Worm (Caenorhabditis elegans) whole organism, early embryonic: ENCODE results near the gene ZK512.7.

Source experiments
- B0310.2 ChIP-seq: sonication (generic microtip); optimal IDR thresholded peaks from 2 replicates; lab custom pipeline; 2016; ENCODE audit warnings: mild to moderate bottlenecking, missing genetic modification characterization, missing compliant biosample characterization
- F13C5.2 ChIP-seq: sonication (generic microtip); optimal IDR thresholded peaks from 2 replicates; lab custom pipeline; 2017; ENCODE audit warnings: mild to moderate bottlenecking, missing genetic modification characterization, inconsistent platforms, missing compliant biosample characterization
- aly-1 ChIP-seq: sonication (generic microtip); optimal IDR thresholded peaks from 2 replicates; lab custom pipeline; 2016; ENCODE audit warnings: missing genetic modification characterization, missing compliant biosample characterization
- ama-1 ChIP-seq: fragments of 150-350 bp; optimal IDR thresholded peaks from 2 replicates; lab custom pipeline; 2014
- ceh-13 ChIP-seq: fragments of 200-800 bp; sonication (Bioruptor generic); optimal IDR thresholded peaks from 2 replicates; lab custom pipeline; 2018; ENCODE audit warnings: mild to moderate bottlenecking, missing genetic modification characterization, missing compliant biosample characterization
- ceh-36 ChIP-seq: sonication (generic microtip); optimal IDR thresholded peaks from 2 replicates; lab custom pipeline; 2016; ENCODE audit warnings: missing genetic modification characterization, inconsistent platforms, missing compliant biosample characterization
- ets-7 ChIP-seq: sonication (generic microtip); optimal IDR thresholded peaks from 2 replicates; lab custom pipeline; 2016; ENCODE audit warnings: missing genotype, missing genetic modification characterization, missing compliant biosample characterization
- flt-1 ChIP-seq: fragments of 200-800 bp; sonication (Bioruptor generic); IDR thresholded peaks from 2 replicates; pipeline ENCODE4 v1.3.6; 2022; ENCODE audit warnings: missing genetic modification characterization, missing compliant biosample characterization
- hmbx-1 ChIP-seq: sonication (generic microtip); optimal IDR thresholded peaks from 2 replicates; lab custom pipeline; 2016; ENCODE audit warnings: mild to moderate bottlenecking, missing genetic modification characterization, missing compliant biosample characterization
- hmg-4 ChIP-seq: fragments of 200-800 bp; sonication (Bioruptor generic); optimal IDR thresholded peaks from 2 replicates; lab custom pipeline; 2018; ENCODE audit warnings: mild to moderate bottlenecking, missing genetic modification characterization, missing compliant biosample characterization
- hnd-1 ChIP-seq: sonication (generic microtip); optimal IDR thresholded peaks from 2 replicates; lab custom pipeline; 2016; ENCODE audit warnings: missing genetic modification characterization, missing compliant biosample characterization
- pes-1 ChIP-seq: fragments of 200-800 bp; sonication (Bioruptor generic); IDR thresholded peaks from 2 replicates; pipeline ENCODE4 v1.3.6; 2022; ENCODE audit warnings: missing genetic modification reagents, missing genetic modification characterization, missing compliant biosample characterization
- scrt-1 ChIP-seq: fragments of 200-800 bp; sonication (Bioruptor generic); IDR thresholded peaks from 2 replicates; pipeline ENCODE4 v1.3.6; 2022; ENCODE audit warnings: missing genetic modification characterization, missing compliant biosample characterization
- sea-1 ChIP-seq: fragments of 200-800 bp; sonication (Bioruptor generic); conservative IDR thresholded peaks from 2 replicates; pipeline ENCODE4 v1.3.6; 2022; ENCODE audit warnings: missing genetic modification characterization, missing compliant biosample characterization
- tbx-11 ChIP-seq: fragments of 200-800 bp; sonication (Bioruptor generic); IDR thresholded peaks from 2 replicates; pipeline ENCODE4 v1.3.6; 2022; ENCODE audit warnings: missing genetic modification characterization, missing compliant biosample characterization
- tbx-37 ChIP-seq: fragments of 200-800 bp; sonication (Bioruptor generic); conservative IDR thresholded peaks from 2 replicates; pipeline ENCODE4 v1.3.6; 2022; ENCODE audit warnings: missing genetic modification reagents, missing genetic modification characterization, missing compliant biosample characterization
- tra-4 ChIP-seq: sonication (generic microtip); optimal IDR thresholded peaks from 2 replicates; lab custom pipeline; 2017; ENCODE audit warnings: missing genetic modification characterization, missing compliant biosample characterization

The ZK512.7 gene

DNA sequence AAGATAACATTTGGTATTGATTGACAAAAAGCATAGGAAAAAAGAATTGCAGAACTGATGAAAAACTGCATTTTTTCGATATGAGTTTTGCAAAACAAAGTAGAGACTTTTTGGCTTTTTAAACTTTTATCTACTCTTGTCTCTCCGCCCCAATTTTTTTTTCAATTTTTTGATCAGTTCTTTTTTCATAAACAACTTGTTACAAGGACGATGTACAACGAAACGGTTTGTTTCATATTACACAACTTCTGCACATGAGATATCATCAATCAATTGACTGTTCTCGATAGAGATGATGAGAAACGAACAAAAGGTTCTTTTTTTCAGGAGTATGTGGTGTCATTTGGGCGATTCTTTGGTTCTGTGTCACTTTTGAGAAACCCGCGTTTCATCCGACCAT is at the start of gene ZK512.7:
TSS of gene ZK512.7 (minus strand) at position 101 of the 400 bp plus-strand sequence.
- no peak for TF ChIP-seq aly-1 (tag; lab: Kevin White, UChicago)
- no peak for TF ChIP-seq hmbx-1 (tag; lab: Kevin White, UChicago)
- TF ChIP-seq F13C5.2 (tag; lab: Kevin White, UChicago), result no peak
- no peak for TF ChIP-seq ceh-36 (tag; lab: Kevin White, UChicago)
- TF ChIP-seq scrt-1 (GFP tag; lab: Robert Waterston, UW), result no peak
- TF ChIP-seq tbx-37 (GFP tag; lab: Robert Waterston, UW), result no peak
- TF ChIP-seq sea-1, result no peak
- TF ChIP-seq ets-7, result no peak
- TF ChIP-seq hmg-4 (GFP tag; lab: Kevin White, UChicago), result no peak
- TF ChIP-seq flt-1 (GFP tag; lab: Robert Waterston, UW), result no peak
- no peak for TF ChIP-seq pes-1 (GFP tag; lab: Robert Waterston, UW)
- no peak for TF ChIP-seq B0310.2 (tag; lab: Kevin White, UChicago)
- no peak for TF ChIP-seq hnd-1
- TF ChIP-seq ama-1 (lab: Kevin White, UChicago), result no peak
- no peak for TF ChIP-seq tra-4 (tag; lab: Kevin White, UChicago)
- TF ChIP-seq tbx-11 (GFP tag; lab: Robert Waterston, UW), result no peak
- no peak for TF ChIP-seq ceh-13

DNA sequence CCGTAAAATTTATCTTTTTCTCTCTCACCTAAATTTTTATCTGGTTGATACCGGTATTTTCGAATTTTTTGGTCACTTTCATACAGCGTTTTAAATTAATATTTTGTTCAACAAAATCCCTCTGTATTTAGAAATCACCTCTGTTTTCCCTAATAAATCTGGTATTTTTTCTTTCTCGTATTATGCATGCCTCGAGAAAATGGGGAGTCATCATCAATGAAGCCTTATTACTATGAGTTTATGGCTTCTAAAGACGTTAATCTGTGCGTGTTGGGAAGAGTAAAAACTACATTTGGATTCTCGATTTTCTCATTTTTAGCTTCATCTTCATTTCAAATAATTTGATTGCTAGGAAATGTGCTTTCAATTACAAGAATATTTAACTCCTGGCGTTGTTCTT is 47.2 kb upstream of the ZK512.7 start, which contains the start of gene ZC84.7:
TSS of gene ZC84.7 (plus strand) at position 301 of the 400 bp plus-strand sequence.
- TF ChIP-seq scrt-1 (GFP tag; lab: Robert Waterston, UW), result no peak
- TF ChIP-seq tbx-11 (GFP tag; lab: Robert Waterston, UW), result no peak
- TF ChIP-seq ama-1 (lab: Kevin White, UChicago), result no peak
- TF ChIP-seq tbx-37 (GFP tag; lab: Robert Waterston, UW), result no peak
- TF ChIP-seq ets-7, result no peak
- TF ChIP-seq aly-1 (tag; lab: Kevin White, UChicago), result no peak

DNA sequence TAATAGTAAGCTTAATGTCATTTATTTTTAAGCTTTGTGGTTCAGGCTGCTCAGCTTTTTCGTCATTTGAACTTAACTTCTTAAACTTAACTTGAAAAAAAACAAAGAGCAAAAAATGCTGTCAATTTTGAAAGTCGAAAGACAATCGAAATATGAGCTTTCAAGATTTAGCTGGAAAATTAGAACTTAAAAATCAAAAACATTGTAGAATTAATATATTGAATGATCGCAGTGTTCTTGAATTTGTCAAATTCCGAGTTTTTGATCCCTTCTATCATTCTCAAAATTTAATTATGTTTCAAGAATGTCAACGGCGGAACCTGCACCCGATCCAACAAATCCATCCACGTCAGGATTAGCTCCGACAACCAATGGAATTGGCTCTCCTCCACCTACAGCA is 42.7 kb upstream of the ZK512.7 start, which contains the start of gene tax-4:
TSS of gene tax-4 (plus strand) at position 301 of the 400 bp plus-strand sequence.
- no peak for TF ChIP-seq ama-1 (lab: Kevin White, UChicago)
- no peak for TF ChIP-seq sea-1
- no peak for TF ChIP-seq aly-1 (tag; lab: Kevin White, UChicago)
- no peak for TF ChIP-seq pes-1 (GFP tag; lab: Robert Waterston, UW)
- no peak for TF ChIP-seq hmg-4 (GFP tag; lab: Kevin White, UChicago)
- TF ChIP-seq hmbx-1 (tag; lab: Kevin White, UChicago), result no peak
- TF ChIP-seq ceh-13, result no peak
- TF ChIP-seq hnd-1, result no peak
- TF ChIP-seq F13C5.2 (tag; lab: Kevin White, UChicago), result no peak
- TF ChIP-seq tbx-37 (GFP tag; lab: Robert Waterston, UW), result no peak
- TF ChIP-seq scrt-1 (GFP tag; lab: Robert Waterston, UW), result no peak

DNA sequence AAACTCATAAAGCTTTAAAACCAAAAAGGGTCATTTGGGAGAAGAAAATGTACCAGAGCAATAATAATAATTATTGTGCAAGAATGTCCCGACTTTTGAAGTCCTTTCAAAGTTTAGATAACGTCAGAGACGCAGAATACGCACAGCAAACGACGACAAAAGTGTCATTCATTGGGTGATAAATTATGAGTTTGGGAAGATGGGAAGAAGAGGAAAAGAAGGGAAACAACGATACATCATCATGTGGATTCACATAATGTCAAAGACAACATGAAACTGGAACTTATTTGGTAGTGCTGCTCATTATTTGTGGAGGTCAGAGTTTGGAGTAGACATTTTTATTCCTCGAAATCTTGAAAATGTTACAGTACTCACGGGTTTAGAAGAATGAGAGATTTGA is 39.4 kb upstream of the ZK512.7 start:
- no peak for TF ChIP-seq pes-1 (GFP tag; lab: Robert Waterston, UW)

DNA sequence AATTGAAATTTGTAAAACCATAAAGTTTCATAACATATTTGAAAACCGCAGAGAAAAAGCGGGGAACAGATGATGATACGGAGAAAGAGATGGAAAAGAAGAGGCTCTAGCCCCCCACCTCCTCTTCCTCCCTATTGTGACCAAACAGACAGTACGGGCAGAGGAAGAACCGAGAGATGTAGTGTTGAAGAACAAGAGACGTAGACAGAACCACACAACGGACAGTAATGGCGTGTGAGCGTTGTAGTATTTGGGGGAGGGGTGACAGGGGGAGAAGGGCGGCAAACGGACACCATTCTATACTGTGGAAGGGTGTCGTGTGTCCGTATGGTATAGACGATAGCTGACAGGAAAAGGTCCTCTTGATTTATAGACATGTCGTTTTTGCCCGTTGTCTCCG is 37.5 kb upstream of the ZK512.7 start:
- TF ChIP-seq tbx-37 (GFP tag; lab: Robert Waterston, UW), result no peak
- TF ChIP-seq F13C5.2 (tag; lab: Kevin White, UChicago), result no peak
- TF ChIP-seq sea-1, result 0 out of 2 replicates have a peak, but pooled peaks have one; percentile 44
- TF ChIP-seq pes-1 (GFP tag; lab: Robert Waterston, UW), result no peak
- TF ChIP-seq aly-1 (tag; lab: Kevin White, UChicago), result no peak
- no peak for TF ChIP-seq ama-1 (lab: Kevin White, UChicago)
- TF ChIP-seq ceh-13, result no peak
- TF ChIP-seq tra-4 (tag; lab: Kevin White, UChicago), result no peak
- TF ChIP-seq B0310.2 (tag; lab: Kevin White, UChicago), result no peak
- TF ChIP-seq ets-7, result no peak
- TF ChIP-seq ceh-36 (tag; lab: Kevin White, UChicago), result no peak
- no peak for TF ChIP-seq hmbx-1 (tag; lab: Kevin White, UChicago)
- TF ChIP-seq hmg-4 (GFP tag; lab: Kevin White, UChicago), result peak; percentile 78
- no peak for TF ChIP-seq scrt-1 (GFP tag; lab: Robert Waterston, UW)
- TF ChIP-seq tbx-11 (GFP tag; lab: Robert Waterston, UW), result 0 out of 2 replicates have a peak, but pooled peaks have one; percentile 44
- no peak for TF ChIP-seq hnd-1
- TF ChIP-seq flt-1 (GFP tag; lab: Robert Waterston, UW), result no peak

DNA sequence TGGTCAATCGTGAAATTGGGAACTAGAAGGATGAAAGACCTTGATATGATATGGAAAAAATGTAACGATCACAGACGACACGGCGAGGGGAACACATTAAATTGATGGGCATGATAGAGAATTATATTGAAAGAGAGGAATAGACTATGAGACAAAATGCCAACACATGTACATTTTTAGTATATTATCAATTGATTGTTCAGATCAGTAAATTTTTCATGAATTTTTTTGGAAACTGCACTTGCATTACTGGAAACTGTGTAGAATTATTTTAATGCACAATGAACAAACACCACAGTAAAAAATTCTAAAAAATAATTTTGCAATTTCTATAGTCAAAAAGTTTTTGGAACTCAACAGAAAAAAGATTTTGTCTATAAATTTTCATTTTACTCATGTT is 34.7 kb upstream of the ZK512.7 start:
- no peak for TF ChIP-seq scrt-1 (GFP tag; lab: Robert Waterston, UW)
- TF ChIP-seq F13C5.2 (tag; lab: Kevin White, UChicago), result no peak
- no peak for TF ChIP-seq aly-1 (tag; lab: Kevin White, UChicago)
- TF ChIP-seq tbx-11 (GFP tag; lab: Robert Waterston, UW), result no peak
- TF ChIP-seq pes-1 (GFP tag; lab: Robert Waterston, UW), result no peak
- no peak for TF ChIP-seq ets-7

DNA sequence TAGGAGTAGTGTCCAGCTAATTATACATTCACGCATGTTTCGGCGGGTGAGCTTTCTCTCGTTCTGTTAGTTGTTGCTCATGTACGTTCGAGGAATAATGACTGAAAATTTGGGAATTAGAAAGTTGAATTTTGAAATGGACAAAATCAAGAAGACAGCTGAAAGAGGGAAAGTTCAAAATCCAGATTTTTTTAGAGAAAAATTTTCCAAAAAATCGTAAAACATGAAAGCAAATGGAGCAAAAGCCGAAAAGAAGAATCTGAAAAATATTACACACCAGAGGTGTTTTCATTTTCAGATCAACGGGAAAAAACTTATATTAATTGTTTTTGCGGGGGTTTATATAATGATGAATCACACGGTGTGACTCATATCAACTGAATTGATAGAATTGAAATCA is 34.2 kb upstream of the ZK512.7 start, which contains the start of gene ina-1:
TSS of gene ina-1 (minus strand) at position 101 of the 400 bp plus-strand sequence.
- TF ChIP-seq hnd-1, result no peak
- TF ChIP-seq ama-1 (lab: Kevin White, UChicago), result no peak
- no peak for TF ChIP-seq pes-1 (GFP tag; lab: Robert Waterston, UW)
- no peak for TF ChIP-seq ceh-36 (tag; lab: Kevin White, UChicago)
- no peak for TF ChIP-seq flt-1 (GFP tag; lab: Robert Waterston, UW)
- no peak for TF ChIP-seq scrt-1 (GFP tag; lab: Robert Waterston, UW)
- no peak for TF ChIP-seq hmg-4 (GFP tag; lab: Kevin White, UChicago)
- no peak for TF ChIP-seq ceh-13
- TF ChIP-seq tbx-37 (GFP tag; lab: Robert Waterston, UW), result no peak
- TF ChIP-seq aly-1 (tag; lab: Kevin White, UChicago), result no peak
- no peak for TF ChIP-seq tra-4 (tag; lab: Kevin White, UChicago)
- no peak for TF ChIP-seq F13C5.2 (tag; lab: Kevin White, UChicago)
- no peak for TF ChIP-seq B0310.2 (tag; lab: Kevin White, UChicago)
- no peak for TF ChIP-seq sea-1
- TF ChIP-seq hmbx-1 (tag; lab: Kevin White, UChicago), result no peak
- no peak for TF ChIP-seq tbx-11 (GFP tag; lab: Robert Waterston, UW)
